Worm (Caenorhabditis elegans) whole organism, L2 larva: ENCODE data around the gene C09B8.3.

ENCODE experiments used
- C34F6.9 ChIP-seq: fragments of 150-350 bp; optimal IDR thresholded peaks from 2 replicates; lab custom pipeline; 2014; ENCODE audit warnings: missing biosample characterization, missing genetic modification characterization
- F13H6.1 ChIP-seq: sonication (generic microtip); optimal IDR thresholded peaks from 2 replicates; lab custom pipeline; 2016; ENCODE audit warnings: missing genetic modification characterization, missing compliant biosample characterization
- R02D3.7 ChIP-seq: fragments of 150-350 bp; optimal IDR thresholded peaks from 2 replicates; lab custom pipeline; 2014; ENCODE audit warnings: missing biosample characterization, missing genetic modification characterization
- Y55F3AM.14 ChIP-seq: fragments of 200-800 bp; sonication (Bioruptor generic); optimal IDR thresholded peaks from 2 replicates; lab custom pipeline; 2018; ENCODE audit warnings: mild to moderate bottlenecking, missing genetic modification characterization, missing compliant biosample characterization
- ama-1 ChIP-seq: fragments of 150-350 bp; optimal IDR thresholded peaks from 2 replicates; lab custom pipeline; 2018; ENCODE audit warnings: inconsistent platforms
- blmp-1 ChIP-seq: sonication (generic microtip); optimal IDR thresholded peaks from 2 replicates; lab custom pipeline; 2017; ENCODE audit warnings: missing genetic modification characterization, mild to moderate bottlenecking, missing compliant biosample characterization, antibody characterized with exemption, moderate library complexity; ENCODE audit not compliant: insufficient read depth
- crh-2 ChIP-seq: sonication (generic microtip); optimal IDR thresholded peaks from 2 replicates; lab custom pipeline; 2017; ENCODE audit warnings: missing biosample characterization, missing genetic modification characterization
- dmd-4 ChIP-seq: sonication (generic microtip); optimal IDR thresholded peaks from 2 replicates; lab custom pipeline; 2017; ENCODE audit warnings: missing biosample characterization, missing genetic modification characterization
- egl-27 ChIP-seq: sonication (generic microtip); optimal IDR thresholded peaks from 3 replicates; lab custom pipeline; 2017; ENCODE audit warnings: missing biosample characterization, missing genetic modification reagents, missing genetic modification characterization
- elt-1 ChIP-seq: fragments of 150-350 bp; optimal IDR thresholded peaks from 2 replicates; lab custom pipeline; 2014; ENCODE audit warnings: missing biosample characterization, missing genetic modification characterization
- fos-1 ChIP-seq: fragments of 150-350 bp; optimal IDR thresholded peaks from 2 replicates; lab custom pipeline; 2014; ENCODE audit warnings: missing biosample characterization, missing genetic modification characterization
- lin-11 ChIP-seq: fragments of 150-350 bp; sonication (generic microtip); optimal IDR thresholded peaks from 2 replicates; lab custom pipeline; 2014; ENCODE audit warnings: missing biosample characterization, missing genetic modification characterization, inconsistent platforms, mixed read lengths
- lin-13 ChIP-seq: fragments of 150-350 bp; optimal IDR thresholded peaks from 2 replicates; lab custom pipeline; 2014; ENCODE audit warnings: missing biosample characterization, missing genetic modification reagents, missing genetic modification characterization
- lsy-2 ChIP-seq, 2 experiments: fragments of 150-350 bp in 1 of 2; sonication (generic microtip) in 1 of 2; optimal IDR thresholded peaks; 2 replicates each; lab custom pipeline; 2014 to 2017; ENCODE audit warnings: missing biosample characterization in 2 of 2, missing genetic modification characterization in 2 of 2
- mab-5 ChIP-seq: fragments of 150-350 bp; optimal IDR thresholded peaks from 2 replicates; lab custom pipeline; 2014; ENCODE audit warnings: missing biosample characterization, missing genetic modification characterization
- mbf-1 ChIP-seq: sonication (generic microtip); optimal IDR thresholded peaks from 2 replicates; lab custom pipeline; 2017; ENCODE audit warnings: missing biosample characterization, missing genetic modification characterization
- mdl-1 ChIP-seq, 2 experiments: fragments of 150-350 bp in 1 of 2; sonication (generic microtip) in 1 of 2; optimal IDR thresholded peaks; 2 replicates each; lab custom pipeline; 2017; ENCODE audit warnings: missing biosample characterization in 2 of 2, missing genetic modification characterization in 2 of 2
- nhr-11 ChIP-seq: fragments of 150-350 bp; optimal IDR thresholded peaks from 2 replicates; lab custom pipeline; 2014; ENCODE audit warnings: missing biosample characterization, missing genetic modification characterization
- nhr-12 ChIP-seq: fragments of 150-350 bp; optimal IDR thresholded peaks from 2 replicates; lab custom pipeline; 2014; ENCODE audit warnings: missing biosample characterization, missing genetic modification characterization
- nhr-129 ChIP-seq: fragments of 150-350 bp; optimal IDR thresholded peaks from 2 replicates; lab custom pipeline; 2014; ENCODE audit warnings: missing biosample characterization, missing genetic modification characterization
- nhr-21 ChIP-seq: fragments of 150-350 bp; optimal IDR thresholded peaks from 2 replicates; lab custom pipeline; 2014; ENCODE audit warnings: missing biosample characterization, missing genetic modification characterization
- nhr-237 ChIP-seq: fragments of 150-350 bp; optimal IDR thresholded peaks from 2 replicates; lab custom pipeline; 2014; ENCODE audit warnings: missing biosample characterization, missing genetic modification characterization
- nhr-25 ChIP-seq: fragments of 150-350 bp; sonication (generic microtip); optimal IDR thresholded peaks from 3 replicates; lab custom pipeline; 2014; ENCODE audit warnings: missing biosample characterization, missing genetic modification characterization
- sem-4 ChIP-seq: fragments of 150-350 bp; optimal IDR thresholded peaks from 2 replicates; lab custom pipeline; 2014; ENCODE audit warnings: missing biosample characterization, missing genetic modification reagents, missing genetic modification characterization
- sma-3 ChIP-seq: sonication (generic microtip); optimal IDR thresholded peaks from 2 replicates; lab custom pipeline; 2016; ENCODE audit warnings: missing genetic modification reagents, missing genetic modification characterization, missing compliant biosample characterization
- sma-9 ChIP-seq, 2 experiments: fragments of 150-350 bp in 1 of 2; sonication (generic microtip) in 1 of 2; optimal IDR thresholded peaks; 2 replicates each; lab custom pipeline; 2014 to 2016; ENCODE audit warnings: missing genetic modification characterization in 2 of 2, mild to moderate bottlenecking in 1 of 2, missing biosample characterization in 1 of 2, missing compliant biosample characterization in 1 of 2, missing genetic modification reagents in 1 of 2, moderate library complexity in 1 of 2
- snpc-4 ChIP-seq: fragments of 150-350 bp; optimal IDR thresholded peaks from 2 replicates; lab custom pipeline; 2014; ENCODE audit warnings: missing biosample characterization, missing genetic modification characterization
- unc-39 ChIP-seq: fragments of 150-350 bp; optimal IDR thresholded peaks from 2 replicates; lab custom pipeline; 2014; ENCODE audit warnings: missing biosample characterization, missing genetic modification characterization
- unc-55 ChIP-seq: fragments of 150-350 bp; sonication (generic microtip); optimal IDR thresholded peaks from 3 replicates; lab custom pipeline; 2014; ENCODE audit warnings: missing biosample characterization, missing genetic modification reagents, missing genetic modification characterization
- ztf-1 ChIP-seq: fragments of 200-800 bp; sonication (Bioruptor generic); conservative IDR thresholded peaks from 2 replicates; pipeline ENCODE4 v1.3.6; 2022; ENCODE audit warnings: missing genetic modification characterization, missing compliant biosample characterization
- ztf-11 ChIP-seq: sonication (generic microtip); optimal IDR thresholded peaks from 2 replicates; lab custom pipeline; 2017; ENCODE audit warnings: missing biosample characterization, missing genetic modification characterization
- ztf-4 ChIP-seq: fragments of 150-350 bp; optimal IDR thresholded peaks from 2 replicates; lab custom pipeline; 2014; ENCODE audit warnings: missing biosample characterization, missing genetic modification characterization

Gene C09B8.3

DNA sequence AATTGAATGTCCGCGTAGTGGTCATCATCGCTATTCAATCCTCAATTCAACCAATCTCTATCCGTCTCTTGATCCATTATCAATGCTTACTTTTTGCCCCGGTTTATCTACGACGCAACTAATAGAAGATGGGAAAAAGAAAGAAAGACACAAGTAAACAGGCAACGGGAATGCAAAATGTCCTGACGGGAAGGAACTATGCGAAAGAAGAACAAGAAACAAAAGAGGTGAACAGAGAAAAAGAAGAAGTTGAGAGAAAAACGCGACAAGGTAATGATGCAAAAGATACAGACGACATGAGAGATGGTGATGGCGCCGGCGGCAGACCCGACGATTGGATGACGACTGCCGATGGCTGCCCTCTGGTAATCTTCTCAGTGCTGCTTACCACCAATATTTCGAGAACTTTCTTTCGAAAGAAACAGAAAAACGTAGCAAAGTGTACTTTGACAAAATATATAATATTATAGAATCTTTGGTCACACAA is 31.6 kb upstream of the C09B8.3 start (continued):
- TF ChIP-seq sma-9 (GFP tag; optimal IDR thresholded peaks at IDR 0.05; lab: Kevin White, UChicago) (peak; percentile 86), sma-9 (tag; optimal IDR thresholded peaks at IDR 0.05; lab: Kevin White, UChicago) (no peak), mbf-1 (tag; lab: Kevin White, UChicago) (no peak), nhr-237 (tag; lab: Kevin White, UChicago) (no peak), lin-11 (no peak), egl-27 (tag; lab: Kevin White, UChicago) (peak; percentile 75), ama-1 (lab: Kevin White, UChicago) (peak; percentile 75), mab-5 (tag; lab: Kevin White, UChicago) (peak; percentile 4), nhr-129 (tag; lab: Kevin White, UChicago) (peak; percentile 94)

DNA sequence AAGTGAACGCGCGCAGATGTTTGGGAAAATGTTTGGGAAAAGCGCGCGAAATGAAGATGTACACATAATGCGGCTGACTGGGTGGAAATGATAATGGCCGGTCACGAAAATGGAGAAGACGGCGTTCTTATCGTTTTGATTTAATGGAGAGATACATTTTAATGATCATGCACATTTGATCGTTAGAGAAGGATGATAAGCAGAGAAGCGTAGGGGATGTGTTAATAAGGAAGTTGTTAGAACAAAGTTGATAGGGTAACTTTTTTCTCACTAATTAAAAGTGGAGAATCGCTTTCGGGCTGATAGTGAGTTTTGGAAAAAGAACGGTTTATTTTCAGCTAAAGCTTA is 30.6 kb upstream of the C09B8.3 start:
- TF ChIP-seq crh-2 (tag; lab: Kevin White, UChicago) (peak; percentile 8), nhr-25 (no peak), fos-1 (tag; lab: Kevin White, UChicago) (peak; percentile 15), mdl-1 (tag; optimal IDR thresholded peaks at IDR 0.05; lab: Kevin White, UChicago) (no peak)

DNA sequence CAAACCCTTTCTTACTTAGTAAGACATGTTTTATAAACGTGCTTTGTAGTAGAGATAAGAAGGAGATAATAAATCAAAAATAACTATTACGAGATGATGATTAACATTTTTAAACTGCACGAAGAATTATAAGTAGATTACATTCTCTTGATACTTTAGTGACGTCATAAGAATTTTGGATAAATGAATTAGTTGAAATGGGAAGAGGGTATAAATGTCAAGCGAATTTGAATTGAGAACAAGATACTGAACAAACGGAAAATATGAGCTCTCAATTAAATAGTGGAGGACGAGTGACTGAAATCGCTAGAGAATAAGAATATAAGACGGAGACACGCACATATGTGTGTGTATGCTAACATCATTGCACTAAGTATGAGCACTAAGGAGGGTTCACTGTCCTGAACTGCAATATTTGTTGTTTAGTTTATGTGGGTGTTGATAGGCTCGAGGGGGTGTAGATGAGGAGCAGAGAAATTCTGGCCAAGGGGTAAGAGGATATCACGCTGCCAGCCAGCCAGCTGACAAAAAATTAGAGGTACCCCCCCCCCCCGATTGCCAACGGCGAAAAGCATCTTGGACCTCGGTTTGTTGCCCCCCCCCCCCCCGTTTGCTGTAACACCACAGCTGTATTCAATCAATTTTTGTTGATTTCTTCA is 30.1 kb upstream of the C09B8.3 start:
- TF ChIP-seq sma-3 (GFP tag; lab: Kevin White, UChicago) (no peak), sem-4 (tag; lab: Kevin White, UChicago) (no peak), crh-2 (tag; lab: Kevin White, UChicago) (peak; percentile 48), ztf-4 (tag; lab: Kevin White, UChicago) (peak; percentile 44), unc-55 (GFP tag; lab: Kevin White, UChicago) (no peak), dmd-4 (tag; lab: Kevin White, UChicago) (no peak), nhr-21 (tag; lab: Kevin White, UChicago) (no peak), lsy-2 (tag; optimal IDR thresholded peaks at IDR 0.05; lab: Kevin White, UChicago) (peak in 1 of 2 experiments; percentile 27), R02D3.7 (tag; lab: Kevin White, UChicago) (no peak), snpc-4 (no peak), elt-1 (tag; lab: Kevin White, UChicago) (no peak), F13H6.1 (tag; lab: Kevin White, UChicago) (no peak), Y55F3AM.14 (GFP tag; lab: Kevin White, UChicago) (no peak), mbf-1 (tag; lab: Kevin White, UChicago) (no peak), C34F6.9 (tag; lab: Kevin White, UChicago) (peak; percentile 20), nhr-11 (tag; lab: Kevin White, UChicago) (no peak), blmp-1 (tag; lab: Kevin White, UChicago) (no peak)
- TF ChIP-seq, all 48 proteins: peak for 4

DNA sequence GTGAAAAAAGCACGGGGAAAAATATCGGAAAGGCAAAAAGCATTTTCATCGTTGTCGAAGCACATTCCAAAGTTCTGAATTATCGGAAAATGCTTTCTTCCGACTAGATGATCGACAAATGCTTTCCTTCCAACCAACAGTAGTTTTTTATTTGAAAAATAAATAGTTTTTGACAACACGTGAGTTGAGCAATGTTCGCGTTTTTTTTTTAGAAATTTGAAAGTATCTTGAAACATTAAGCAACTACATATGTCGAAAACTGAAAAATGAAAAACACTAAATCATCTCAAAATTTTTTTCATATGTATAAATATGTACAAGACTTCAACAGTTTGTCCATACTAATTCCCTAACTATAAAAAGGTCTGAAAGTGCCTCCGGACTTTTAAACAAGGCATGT is 29.1 kb upstream of the C09B8.3 start, which contains the start of gene hsp-25:
hsp-25 (minus strand) TSS at position 101 of the 400 bp plus-strand sequence.
- TF ChIP-seq ztf-11 (tag; lab: Kevin White, UChicago) (no peak), nhr-237 (tag; lab: Kevin White, UChicago) (no peak), ztf-1 (GFP tag; lab: Robert Waterston, UW) (no peak), lsy-2 (tag; optimal IDR thresholded peaks at IDR 0.05; lab: Kevin White, UChicago) (no peak), snpc-4 (no peak), unc-39 (no peak), sma-9 (GFP tag; optimal IDR thresholded peaks at IDR 0.05; lab: Kevin White, UChicago) (no peak), sma-9 (tag; optimal IDR thresholded peaks at IDR 0.05; lab: Kevin White, UChicago) (no peak), unc-55 (GFP tag; lab: Kevin White, UChicago) (no peak), lin-13 (no peak), F13H6.1 (tag; lab: Kevin White, UChicago) (no peak)

- TF ChIP-seq nhr-12 (no peak), mbf-1 (tag; lab: Kevin White, UChicago) (no peak), F13H6.1 (tag; lab: Kevin White, UChicago) (no peak)
Observed at ce11 chrX:6031169-6031568, 20.7 kb upstream of the C09B8.3 start, which contains the start of gene ipp-5. Gene ipp-5, plus strand, starts transcription at chrX:6031469.
